Worm (Caenorhabditis elegans) whole organism, late embryonic: ENCODE data around the gene T22B2.2.
A peak's percentile ranks its signal among the peaks of the same experiment; 100 is the strongest.

ENCODE experiments used
- C38D4.7 ChIP-seq: fragments of 200-800 bp; sonication (Bioruptor generic); optimal IDR thresholded peaks from 2 replicates; lab custom pipeline; 2018; ENCODE audit warnings: mild to moderate bottlenecking, missing genetic modification characterization, moderate library complexity, missing compliant biosample characterization
- F13H6.1 ChIP-seq: sonication (generic microtip); optimal IDR thresholded peaks from 2 replicates; lab custom pipeline; 2016; ENCODE audit warnings: missing genetic modification characterization, missing compliant biosample characterization
- T23F11.4 ChIP-seq: fragments of 200-800 bp; sonication (Bioruptor generic); optimal IDR thresholded peaks from 2 replicates; lab custom pipeline; 2018; ENCODE audit warnings: mild to moderate bottlenecking, missing genetic modification characterization, missing compliant biosample characterization
- Y22D7AL.16 ChIP-seq: sonication (generic microtip); optimal IDR thresholded peaks from 2 replicates; lab custom pipeline; 2016; ENCODE audit warnings: missing genetic modification characterization, missing compliant biosample characterization
- ahr-1 ChIP-seq: sonication (generic microtip); optimal IDR thresholded peaks from 2 replicates; lab custom pipeline; 2016; ENCODE audit warnings: missing genetic modification characterization, missing compliant biosample characterization
- ama-1 ChIP-seq: fragments of 150-350 bp; optimal IDR thresholded peaks from 2 replicates; lab custom pipeline; 2014
- ceh-18 ChIP-seq: sonication (generic microtip); optimal IDR thresholded peaks from 2 replicates; lab custom pipeline; 2016; ENCODE audit warnings: missing genetic modification characterization, missing compliant biosample characterization
- ceh-19 ChIP-seq: fragments of 200-800 bp; sonication (Bioruptor generic); optimal IDR thresholded peaks from 2 replicates; lab custom pipeline; 2018; ENCODE audit warnings: mild to moderate bottlenecking, missing genetic modification characterization, missing compliant biosample characterization
- ceh-30 ChIP-seq: fragments of 150-350 bp; optimal IDR thresholded peaks from 2 replicates; lab custom pipeline; 2014; ENCODE audit warnings: missing biosample characterization, missing genetic modification characterization
- ceh-34 ChIP-seq: sonication (generic microtip); optimal IDR thresholded peaks from 2 replicates; lab custom pipeline; 2016; ENCODE audit warnings: mild to moderate bottlenecking, missing genetic modification characterization, missing compliant biosample characterization
- ceh-48 ChIP-seq: sonication (generic microtip); optimal IDR thresholded peaks from 2 replicates; lab custom pipeline; 2016; ENCODE audit warnings: missing genetic modification characterization, inconsistent platforms, missing compliant biosample characterization
- ceh-6 ChIP-seq: fragments of 200-800 bp; sonication (Bioruptor generic); optimal IDR thresholded peaks from 2 replicates; lab custom pipeline; 2018; ENCODE audit warnings: mild to moderate bottlenecking, missing genetic modification characterization, missing compliant biosample characterization
- ceh-9 ChIP-seq: sonication (generic microtip); optimal IDR thresholded peaks from 2 replicates; lab custom pipeline; 2016; ENCODE audit warnings: mild to moderate bottlenecking, missing genetic modification characterization, inconsistent platforms, missing compliant biosample characterization
- che-1 ChIP-seq: sonication (generic microtip); optimal IDR thresholded peaks from 2 replicates; lab custom pipeline; 2016; ENCODE audit warnings: mild to moderate bottlenecking, missing genetic modification characterization, missing compliant biosample characterization
- dmd-4 ChIP-seq: sonication (generic microtip); optimal IDR thresholded peaks from 2 replicates; lab custom pipeline; 2016; ENCODE audit warnings: borderline replicate concordance, missing genetic modification characterization, missing compliant biosample characterization
- dve-1 ChIP-seq: sonication (generic microtip); optimal IDR thresholded peaks from 2 replicates; lab custom pipeline; 2017; ENCODE audit warnings: antibody characterized with exemption, mild to moderate bottlenecking, missing genetic modification characterization, missing compliant biosample characterization
- elt-2 ChIP-seq: sonication (generic microtip); optimal IDR thresholded peaks from 2 replicates; lab custom pipeline; 2016; ENCODE audit warnings: missing genetic modification reagents, missing genetic modification characterization, missing compliant biosample characterization
- elt-4 ChIP-seq: sonication (generic microtip); optimal IDR thresholded peaks from 2 replicates; lab custom pipeline; 2016; ENCODE audit warnings: missing genetic modification characterization, missing compliant biosample characterization
- ets-4 ChIP-seq: sonication (generic microtip); optimal IDR thresholded peaks from 2 replicates; lab custom pipeline; 2016; ENCODE audit warnings: missing genetic modification characterization, missing compliant biosample characterization
- eyg-1 ChIP-seq: sonication (generic microtip); optimal IDR thresholded peaks from 2 replicates; lab custom pipeline; 2016; ENCODE audit warnings: missing genotype, missing genetic modification characterization, missing compliant biosample characterization
- fax-1 ChIP-seq: sonication (generic microtip); optimal IDR thresholded peaks from 2 replicates; lab custom pipeline; 2016; ENCODE audit warnings: missing genotype, missing genetic modification characterization, missing compliant biosample characterization
- fkh-6 ChIP-seq: sonication (generic microtip); optimal IDR thresholded peaks from 2 replicates; lab custom pipeline; 2016; ENCODE audit warnings: missing genetic modification characterization, missing compliant biosample characterization
- gmeb-2 ChIP-seq: sonication (generic microtip); optimal IDR thresholded peaks from 2 replicates; lab custom pipeline; 2016; ENCODE audit warnings: missing genetic modification characterization, inconsistent platforms, missing compliant biosample characterization
- hlh-13 ChIP-seq: fragments of 200-800 bp; sonication (Bioruptor generic); optimal IDR thresholded peaks from 2 replicates; lab custom pipeline; 2018; ENCODE audit warnings: mild to moderate bottlenecking, missing genetic modification characterization, missing compliant biosample characterization
- hlh-15 ChIP-seq: sonication (generic microtip); optimal IDR thresholded peaks from 2 replicates; lab custom pipeline; 2016; ENCODE audit warnings: missing genetic modification characterization, missing compliant biosample characterization
- hlh-30 ChIP-seq: sonication (generic microtip); optimal IDR thresholded peaks from 2 replicates; lab custom pipeline; 2017; ENCODE audit warnings: antibody characterized with exemption, missing genetic modification characterization, missing compliant biosample characterization; ENCODE audit not compliant: insufficient read depth
- lim-6 ChIP-seq: sonication (generic microtip); optimal IDR thresholded peaks from 2 replicates; lab custom pipeline; 2016; ENCODE audit warnings: missing genetic modification characterization, missing compliant biosample characterization
- lin-11 ChIP-seq: fragments of 200-800 bp; sonication (Bioruptor generic); optimal IDR thresholded peaks from 2 replicates; lab custom pipeline; 2018; ENCODE audit warnings: mild to moderate bottlenecking, missing genetic modification characterization, missing compliant biosample characterization
- madf-2 ChIP-seq: sonication (generic microtip); optimal IDR thresholded peaks from 2 replicates; lab custom pipeline; 2017; ENCODE audit warnings: missing genetic modification characterization, missing compliant biosample characterization
- mec-3 ChIP-seq: sonication (generic microtip); optimal IDR thresholded peaks from 2 replicates; lab custom pipeline; 2016; ENCODE audit warnings: borderline replicate concordance, missing genetic modification characterization, missing compliant biosample characterization
- nfya-1 ChIP-seq: sonication (generic microtip); optimal IDR thresholded peaks from 2 replicates; lab custom pipeline; 2017; ENCODE audit warnings: missing genetic modification characterization, mild to moderate bottlenecking, missing compliant biosample characterization, antibody characterized with exemption, moderate library complexity
- nhr-11 ChIP-seq: fragments of 150-350 bp; optimal IDR thresholded peaks from 2 replicates; lab custom pipeline; 2014; ENCODE audit warnings: missing biosample characterization, missing genetic modification characterization
- nhr-232 ChIP-seq: sonication (generic microtip); optimal IDR thresholded peaks from 2 replicates; lab custom pipeline; 2016; ENCODE audit warnings: missing genetic modification characterization, missing compliant biosample characterization
- npax-4 ChIP-seq: sonication (generic microtip); optimal IDR thresholded peaks from 2 replicates; lab custom pipeline; 2016; ENCODE audit warnings: missing genetic modification characterization, missing compliant biosample characterization
- odd-2 ChIP-seq: sonication (generic microtip); optimal IDR thresholded peaks from 2 replicates; lab custom pipeline; 2017; ENCODE audit warnings: antibody characterized with exemption, mild to moderate bottlenecking, missing genetic modification characterization, missing compliant biosample characterization
- pag-3 ChIP-seq: sonication (generic microtip); optimal IDR thresholded peaks from 2 replicates; lab custom pipeline; 2016; ENCODE audit warnings: missing compliant biosample characterization, missing genetic modification characterization, borderline replicate concordance
- pax-1 ChIP-seq: fragments of 150-350 bp; optimal IDR thresholded peaks from 2 replicates; lab custom pipeline; 2014; ENCODE audit warnings: missing biosample characterization, missing genetic modification characterization
- pha-4 ChIP-seq: fragments of 150-350 bp; optimal IDR thresholded peaks from 2 replicates; lab custom pipeline; 2018; ENCODE audit warnings: missing biosample characterization, missing genetic modification reagents, missing genetic modification characterization
- rnt-1 ChIP-seq: sonication (generic microtip); optimal IDR thresholded peaks from 2 replicates; lab custom pipeline; 2016; ENCODE audit warnings: missing genetic modification characterization, missing compliant biosample characterization
- sox-4 ChIP-seq: sonication (generic microtip); optimal IDR thresholded peaks from 2 replicates; lab custom pipeline; 2017; ENCODE audit warnings: mild to moderate bottlenecking, missing genetic modification characterization, inconsistent platforms, missing compliant biosample characterization
- syd-9 ChIP-seq: sonication (generic microtip); optimal IDR thresholded peaks from 2 replicates; lab custom pipeline; 2016; ENCODE audit warnings: mild to moderate bottlenecking, missing genetic modification characterization, moderate library complexity, missing compliant biosample characterization
- tbx-2 ChIP-seq: sonication (generic microtip); optimal IDR thresholded peaks from 2 replicates; lab custom pipeline; 2016; ENCODE audit warnings: missing genetic modification characterization, missing compliant biosample characterization
- unc-3 ChIP-seq, 2 experiments: fragments of 200-800 bp in 1 of 2; sonication (Bioruptor generic) in 1 of 2; sonication (generic microtip) in 1 of 2; conservative IDR thresholded peaks in 1 of 2; optimal IDR thresholded peaks in 1 of 2; 2 replicates each; pipeline versions ENCODE4 v1.3.6 to Lab custom; 2016 to 2022; ENCODE audit warnings: missing compliant biosample characterization in 2 of 2, missing genetic modification characterization in 2 of 2, missing genetic modification reagents in 1 of 2
- unc-42 ChIP-seq: sonication (generic microtip); optimal IDR thresholded peaks from 2 replicates; lab custom pipeline; 2016; ENCODE audit warnings: missing genotype, missing genetic modification characterization, missing compliant biosample characterization
- unc-55 ChIP-seq: sonication (generic microtip); optimal IDR thresholded peaks from 2 replicates; lab custom pipeline; 2017; ENCODE audit warnings: missing biosample characterization, missing genetic modification reagents, missing genetic modification characterization
- unc-86 ChIP-seq: sonication (generic microtip); optimal IDR thresholded peaks from 2 replicates; lab custom pipeline; 2016; ENCODE audit warnings: missing genetic modification characterization, missing compliant biosample characterization

Gene T22B2.2

ce11 chrX:3966332-3966731 lies 46.1 kb downstream of the T22B2.2 start, which contains the start of gene C16B8.2:
C16B8.2 (minus strand) TSS chrX:3966432.
- TF ChIP-seq F13H6.1 (tag; lab: Kevin White, UChicago) (no peak), ceh-34 (no peak), dmd-4 (tag; lab: Kevin White, UChicago) (no peak)

- no peak for TF ChIP-seq ahr-1 (tag; lab: Kevin White, UChicago)
- no peak for TF ChIP-seq gmeb-2 (tag; lab: Kevin White, UChicago)
- TF ChIP-seq dve-1 (tag; lab: Kevin White, UChicago), result no peak
- TF ChIP-seq unc-42 (tag; lab: Kevin White, UChicago), result no peak
- TF ChIP-seq Y22D7AL.16 (tag; lab: Kevin White, UChicago), result no peak
- TF ChIP-seq elt-2, result peak; percentile 28
- TF ChIP-seq ets-4 (tag; lab: Kevin White, UChicago), result no peak
These were observed 48.2 kb downstream of the T22B2.2 start, which contains the start of gene C16B8.3 for ce11 chrX:3968209-3968960. C16B8.3 (minus strand) TSS chrX:3968634.

ce11 chrX:3969353-3969752 lies 49.2 kb downstream of the T22B2.2 start:
- peak; percentile 19 for TF ChIP-seq hlh-13 (GFP tag; lab: Kevin White, UChicago)
- peak; percentile 47 for TF ChIP-seq gmeb-2 (tag; lab: Kevin White, UChicago)
- no peak for TF ChIP-seq fax-1 (tag; lab: Kevin White, UChicago)
- no peak for TF ChIP-seq ceh-30
- peak; percentile 16 for TF ChIP-seq nfya-1 (tag; lab: Kevin White, UChicago)
- no peak for TF ChIP-seq syd-9
- TF ChIP-seq T23F11.4 (GFP tag; lab: Kevin White, UChicago), result peak; percentile 17
- TF ChIP-seq dve-1 (tag; lab: Kevin White, UChicago), result peak; percentile 6
- no peak for TF ChIP-seq unc-86 (tag; lab: Kevin White, UChicago)
- no peak for TF ChIP-seq fkh-6
- TF ChIP-seq ceh-48 (tag; lab: Kevin White, UChicago), result peak; percentile 15
- TF ChIP-seq mec-3 (tag; lab: Kevin White, UChicago), result no peak
- TF ChIP-seq pax-1 (tag; lab: Kevin White, UChicago), result no peak
- TF ChIP-seq lim-6, result no peak
- TF ChIP-seq unc-55 (GFP tag; lab: Kevin White, UChicago), result no peak
- no peak for TF ChIP-seq ets-4 (tag; lab: Kevin White, UChicago)
- TF ChIP-seq nhr-11 (tag; lab: Kevin White, UChicago), result no peak
- TF ChIP-seq madf-2, result peak; percentile 49
- TF ChIP-seq pag-3 (tag; lab: Kevin White, UChicago), result no peak
- peak; percentile 21 for TF ChIP-seq hlh-15
- TF ChIP-seq npax-4, result no peak
- no peak for TF ChIP-seq C38D4.7 (GFP tag; lab: Kevin White, UChicago)
- peak; percentile 47 for TF ChIP-seq hlh-30 (tag; lab: Kevin White, UChicago)
- TF ChIP-seq unc-3 (GFP tag; conservative IDR thresholded peaks at IDR 0.05; lab: Robert Waterston, UW), result 0 out of 2 replicates have a peak, but pooled peaks have one; percentile 24
- TF ChIP-seq unc-3 (tag; optimal IDR thresholded peaks at IDR 0.05; lab: Kevin White, UChicago), result no peak
- no peak for TF ChIP-seq ceh-9 (tag; lab: Kevin White, UChicago)
- TF ChIP-seq lin-11 (tag; lab: Kevin White, UChicago), result no peak
- no peak for TF ChIP-seq rnt-1
- TF ChIP-seq Y22D7AL.16 (tag; lab: Kevin White, UChicago), result peak; percentile 54
- TF ChIP-seq unc-42 (tag; lab: Kevin White, UChicago), result no peak
- TF ChIP-seq tbx-2 (tag; lab: Kevin White, UChicago), result no peak
- no peak for TF ChIP-seq nhr-232 (tag; lab: Kevin White, UChicago)
- no peak for TF ChIP-seq odd-2 (tag; lab: Kevin White, UChicago)
- no peak for TF ChIP-seq eyg-1 (tag; lab: Kevin White, UChicago)
- peak; percentile 66 for TF ChIP-seq ceh-6 (GFP tag; lab: Kevin White, UChicago)
- TF ChIP-seq ama-1, result no peak
- no peak for TF ChIP-seq ceh-18 (tag; lab: Kevin White, UChicago)
- TF ChIP-seq sox-4, result peak; percentile 38
- TF ChIP-seq pha-4 (tag; lab: Kevin White, UChicago), result no peak
- TF ChIP-seq elt-4 (tag; lab: Kevin White, UChicago), result no peak
- peak; percentile 50 for TF ChIP-seq ceh-19
- no peak for TF ChIP-seq che-1 (tag; lab: Kevin White, UChicago)
